Fruit fly (Drosophila melanogaster) whole organism, prepupa: ENCODE measurements around the gene eIF4E6.

Experiments used
- Blimp-1 ChIP-seq: fragments of 200-800 bp; sonication (Bioruptor generic); optimal IDR thresholded peaks from 3 replicates; lab custom pipeline; 2017; ENCODE audit warnings: missing biosample characterization, missing genetic modification characterization, mild to moderate bottlenecking, moderate library complexity, missing genetic modification reagents
- CG10669 ChIP-seq: fragments of 200-800 bp; sonication (Bioruptor generic); optimal IDR thresholded peaks from 3 replicates; lab custom pipeline; 2018; ENCODE audit warnings: missing biosample characterization, mild to moderate bottlenecking, missing genetic modification characterization, moderate library complexity
- CG11294 ChIP-seq: fragments of 200-800 bp; sonication (Bioruptor generic); IDR thresholded peaks from 2 replicates; pipeline ENCODE4 v1.3.6; 2022; ENCODE audit warnings: missing biosample characterization, missing genetic modification characterization
- CG11762 ChIP-seq: fragments of 200-800 bp; sonication (Bioruptor generic); optimal IDR thresholded peaks from 3 replicates; lab custom pipeline; 2016; ENCODE audit warnings: missing biosample characterization, missing genetic modification characterization; ENCODE audit not compliant: insufficient read depth
- CG11902 ChIP-seq: fragments of 200-800 bp; sonication (Bioruptor generic); optimal IDR thresholded peaks from 3 replicates; lab custom pipeline; 2016; ENCODE audit warnings: missing biosample characterization, missing genetic modification characterization
- CG15336 ChIP-seq: fragments of 200-800 bp; sonication (Bioruptor generic); IDR thresholded peaks from 2 replicates; pipeline ENCODE4 v1.3.6; 2022; ENCODE audit warnings: missing biosample characterization, missing genetic modification characterization
- CG1621 ChIP-seq: fragments of 200-800 bp; sonication (Bioruptor generic); optimal IDR thresholded peaks from 3 replicates; lab custom pipeline; 2018; ENCODE audit warnings: missing biosample characterization, mild to moderate bottlenecking, missing genetic modification characterization
- CG16779 ChIP-seq: fragments of 200-800 bp; sonication (Bioruptor generic); optimal IDR thresholded peaks from 3 replicates; lab custom pipeline; 2017; ENCODE audit warnings: missing biosample characterization, mild to moderate bottlenecking, missing genetic modification characterization
- CG3032 ChIP-seq: fragments of 200-800 bp; optimal IDR thresholded peaks from 2 replicates; lab custom pipeline; 2019; ENCODE audit warnings: missing biosample characterization, mild to moderate bottlenecking, missing genetic modification characterization, moderate library complexity
- CG31627 ChIP-seq: fragments of 200-800 bp; sonication (Bioruptor generic); optimal IDR thresholded peaks from 3 replicates; lab custom pipeline; 2016; ENCODE audit warnings: missing biosample characterization, missing genetic modification characterization
- CG32006 ChIP-seq: fragments of 200-800 bp; sonication (Bioruptor generic); optimal IDR thresholded peaks from 3 replicates; lab custom pipeline; 2017; ENCODE audit warnings: missing biosample characterization, mild to moderate bottlenecking, missing genetic modification characterization
- CG34406 ChIP-seq: fragments of 200-800 bp; sonication (Bioruptor generic); optimal IDR thresholded peaks from 3 replicates; lab custom pipeline; 2016; ENCODE audit warnings: missing biosample characterization, missing genetic modification characterization
- CG3919 ChIP-seq: fragments of 200-800 bp; sonication (Bioruptor generic); optimal IDR thresholded peaks from 3 replicates; lab custom pipeline; 2016; ENCODE audit warnings: missing biosample characterization, missing genetic modification characterization
- CG4318 ChIP-seq: fragments of 200-800 bp; sonication (Bioruptor generic); optimal IDR thresholded peaks from 3 replicates; lab custom pipeline; 2017; ENCODE audit warnings: missing biosample characterization, mild to moderate bottlenecking, missing genetic modification characterization
- CG6276 ChIP-seq: fragments of 200-800 bp; sonication (Bioruptor generic); optimal IDR thresholded peaks from 2 replicates; lab custom pipeline; 2017; ENCODE audit warnings: missing biosample characterization, mild to moderate bottlenecking, missing genetic modification characterization
- CG6792 ChIP-seq: fragments of 200-800 bp; sonication (Bioruptor generic); optimal IDR thresholded peaks from 3 replicates; lab custom pipeline; 2016; ENCODE audit warnings: missing biosample characterization, missing genetic modification characterization
- CG6808 ChIP-seq: fragments of 200-800 bp; sonication (Bioruptor generic); optimal IDR thresholded peaks from 3 replicates; lab custom pipeline; 2017; ENCODE audit warnings: missing biosample characterization, missing genetic modification characterization, mild to moderate bottlenecking, moderate library complexity, missing genetic modification reagents
- CG6854 ChIP-seq: fragments of 200-800 bp; sonication (Bioruptor generic); optimal IDR thresholded peaks from 2 replicates; lab custom pipeline; 2017; ENCODE audit warnings: missing biosample characterization, mild to moderate bottlenecking, missing genetic modification characterization
- CG7368 ChIP-seq: fragments of 200-800 bp; sonication (Bioruptor generic); optimal IDR thresholded peaks from 3 replicates; lab custom pipeline; 2016; ENCODE audit warnings: missing biosample characterization, missing genetic modification characterization
- CG8119 ChIP-seq: fragments of 200-800 bp; sonication (Bioruptor generic); IDR thresholded peaks from 3 replicates; pipeline ENCODE4 v1.3.6; 2022; ENCODE audit warnings: missing biosample characterization, missing genetic modification characterization
- CG8319 ChIP-seq: fragments of 200-800 bp; sonication (Bioruptor generic); optimal IDR thresholded peaks from 3 replicates; lab custom pipeline; 2016; ENCODE audit warnings: missing biosample characterization, missing genetic modification characterization
- CG9139 ChIP-seq: fragments of 200-800 bp; sonication (Bioruptor generic); optimal IDR thresholded peaks from 3 replicates; lab custom pipeline; 2017; ENCODE audit warnings: missing biosample characterization, mild to moderate bottlenecking, missing genetic modification characterization
- Eip75B ChIP-seq: fragments of 200-800 bp; sonication (Bioruptor generic); optimal IDR thresholded peaks from 3 replicates; lab custom pipeline; 2016; ENCODE audit warnings: missing biosample characterization, missing genetic modification characterization
- Eip78C ChIP-seq: fragments of 200-800 bp; sonication (Bioruptor generic); peaks from one replicate; lab custom pipeline; 2016; ENCODE audit warnings: missing biosample characterization, missing genetic modification characterization
- Ets96B ChIP-seq: fragments of 200-800 bp; optimal IDR thresholded peaks from 2 replicates; lab custom pipeline; 2019; ENCODE audit warnings: missing biosample characterization, mild to moderate bottlenecking, missing genetic modification characterization, moderate library complexity
- Hr38 ChIP-seq: sonication (Bioruptor generic); optimal IDR thresholded peaks from 2 replicates; lab custom pipeline; 2016; ENCODE audit warnings: missing biosample characterization, missing genetic modification characterization
- Hr39 ChIP-seq: fragments of 200-800 bp; sonication (Bioruptor generic); optimal IDR thresholded peaks from 2 replicates; lab custom pipeline; 2016; ENCODE audit warnings: missing biosample characterization, missing genetic modification characterization
- Hr4 ChIP-seq: fragments of 200-800 bp; sonication (Bioruptor generic); optimal IDR thresholded peaks from 3 replicates; lab custom pipeline; 2016; ENCODE audit warnings: missing biosample characterization, missing genetic modification characterization
- Met ChIP-seq: fragments of 200-800 bp; sonication (Bioruptor generic); optimal IDR thresholded peaks from 3 replicates; lab custom pipeline; 2016; ENCODE audit warnings: missing biosample characterization, missing genetic modification characterization
- Smox ChIP-seq: fragments of 200-800 bp; sonication (Bioruptor generic); optimal IDR thresholded peaks from 3 replicates; lab custom pipeline; 2016; ENCODE audit warnings: missing biosample characterization, missing genetic modification characterization
- Sox102F ChIP-seq: fragments of 200-800 bp; sonication (Bioruptor generic); optimal IDR thresholded peaks from 2 replicates; lab custom pipeline; 2016; ENCODE audit warnings: missing biosample characterization, mild to moderate bottlenecking, missing genetic modification characterization
- Sox14 ChIP-seq: fragments of 200-800 bp; sonication (Bioruptor generic); optimal IDR thresholded peaks from 3 replicates; lab custom pipeline; 2016; ENCODE audit warnings: missing biosample characterization, missing genetic modification characterization
- Sox15 ChIP-seq: fragments of 200-800 bp; sonication (Bioruptor generic); optimal IDR thresholded peaks from 3 replicates; lab custom pipeline; 2016; ENCODE audit warnings: missing biosample characterization, missing genetic modification characterization
- acj6 ChIP-seq: fragments of 200-800 bp; sonication (Bioruptor generic); optimal IDR thresholded peaks from 3 replicates; lab custom pipeline; 2016; ENCODE audit warnings: missing biosample characterization, missing genetic modification characterization
- cyc ChIP-seq: fragments of 200-800 bp; sonication (Bioruptor generic); optimal IDR thresholded peaks from 3 replicates; lab custom pipeline; 2016; ENCODE audit warnings: missing biosample characterization, missing genetic modification characterization
- dac ChIP-seq: fragments of 200-800 bp; sonication (Bioruptor generic); optimal IDR thresholded peaks from 2 replicates; lab custom pipeline; 2017; ENCODE audit warnings: missing biosample characterization, mild to moderate bottlenecking, missing genetic modification characterization
- dsx ChIP-seq: fragments of 200-800 bp; optimal IDR thresholded peaks from 3 replicates; lab custom pipeline; 2019; ENCODE audit warnings: missing biosample characterization, mild to moderate bottlenecking, missing genetic modification characterization, moderate library complexity; ENCODE audit not compliant: poor library complexity, severe bottlenecking
- eg ChIP-seq: fragments of 200-800 bp; sonication (Bioruptor generic); IDR thresholded peaks from 3 replicates; pipeline ENCODE4 v1.3.6; 2022; ENCODE audit warnings: missing biosample characterization, missing genetic modification characterization
- esn ChIP-seq: fragments of 200-800 bp; sonication (Bioruptor generic); optimal IDR thresholded peaks from 2 replicates; lab custom pipeline; 2016; ENCODE audit warnings: missing biosample characterization, mild to moderate bottlenecking, missing genetic modification characterization, moderate library complexity
- fd59A ChIP-seq: fragments of 200-800 bp; sonication (Bioruptor generic); optimal IDR thresholded peaks from 2 replicates; lab custom pipeline; 2017; ENCODE audit warnings: missing biosample characterization, mild to moderate bottlenecking, missing genetic modification characterization, missing genetic modification reagents
- fd85E ChIP-seq: fragments of 200-800 bp; sonication (Bioruptor generic); optimal IDR thresholded peaks from 3 replicates; lab custom pipeline; 2016; ENCODE audit warnings: missing biosample characterization, missing genetic modification characterization
- fkh ChIP-seq: fragments of 200-800 bp; sonication (Bioruptor generic); optimal IDR thresholded peaks from 3 replicates; lab custom pipeline; 2017; ENCODE audit warnings: missing biosample characterization, mild to moderate bottlenecking, missing genetic modification characterization, moderate library complexity
- net ChIP-seq: fragments of 200-800 bp; sonication (Bioruptor generic); optimal IDR thresholded peaks from 3 replicates; lab custom pipeline; 2016; ENCODE audit warnings: missing biosample characterization, missing genetic modification characterization
- spab ChIP-seq: fragments of 200-800 bp; sonication (Bioruptor generic); optimal IDR thresholded peaks from 2 replicates; lab custom pipeline; 2017; ENCODE audit warnings: missing biosample characterization, mild to moderate bottlenecking, missing genetic modification characterization, missing genetic modification reagents
- topi ChIP-seq: fragments of 200-800 bp; sonication (Bioruptor generic); optimal IDR thresholded peaks from 3 replicates; lab custom pipeline; 2016; ENCODE audit warnings: missing biosample characterization, missing genetic modification characterization
- vri ChIP-seq: fragments of 200-800 bp; sonication (Bioruptor generic); optimal IDR thresholded peaks from 3 replicates; lab custom pipeline; 2016; ENCODE audit warnings: missing biosample characterization, mild to moderate bottlenecking, missing genetic modification characterization

eIF4E6 gene

DNA sequence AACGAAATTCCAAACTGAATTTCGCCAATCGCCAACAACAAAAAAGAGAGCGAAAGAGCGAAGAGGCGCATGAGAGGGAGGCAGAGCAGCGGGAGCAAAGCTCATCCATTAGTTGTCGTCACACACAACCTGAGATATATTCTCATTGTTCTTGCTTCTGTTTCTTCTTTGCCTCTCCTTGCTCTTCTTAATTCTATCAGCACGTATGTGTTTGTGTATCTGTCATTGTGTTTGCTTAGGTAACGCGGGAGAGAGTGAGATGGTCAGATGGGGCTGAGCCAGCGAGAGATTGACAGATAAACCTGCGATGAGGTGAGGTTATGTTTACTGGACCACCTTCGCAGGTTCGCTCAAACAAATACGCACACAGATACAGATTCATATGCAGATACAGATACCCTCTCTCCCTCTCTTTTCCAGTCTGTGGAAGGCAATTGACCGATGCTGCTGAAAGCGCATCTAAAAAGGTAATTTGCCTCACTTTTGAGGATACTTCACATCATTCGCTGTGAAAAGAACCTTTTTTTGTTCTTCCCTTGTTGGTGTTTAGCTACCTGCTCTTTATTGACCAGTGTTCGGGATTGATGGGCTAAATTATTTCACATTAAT lies 47.1 kb upstream of the eIF4E6 start (continued):
- TF ChIP-seq fd59A (GFP tag; lab: Kevin White, UChicago) (no peak), dac (GFP tag; lab: Kevin White, UChicago) (no peak), CG3919 (GFP tag; lab: Kevin White, UChicago) (peak; percentile 28), CG6808 (GFP tag; lab: Kevin White, UChicago) (peak; percentile 57), CG32006 (GFP tag; lab: Kevin White, UChicago) (no peak), Sox102F (peak; percentile 44), dsx (peak; percentile 57), topi (GFP tag; lab: Kevin White, UChicago) (peak; percentile 7), Smox (GFP tag; lab: Kevin White, UChicago) (no peak), acj6 (GFP tag; lab: Kevin White, UChicago) (no peak), CG31627 (GFP tag; lab: Kevin White, UChicago) (no peak), Eip75B (GFP tag; lab: Kevin White, UChicago) (no peak), CG1621 (tag; lab: Kevin White, UChicago) (peak; percentile 27), CG8319 (GFP tag; lab: Kevin White, UChicago) (no peak), CG6792 (GFP tag; lab: Kevin White, UChicago) (no peak), CG16779 (tag; lab: Kevin White, UChicago) (no peak), CG10669 (peak; percentile 19), Blimp-1 (GFP tag; lab: Kevin White, UChicago) (peak; percentile 55), Ets96B (tag; lab: Kevin White, UChicago) (no peak), CG8119 (GFP tag; lab: Robert Waterston, UW) (0 out of 3 replicates have a peak, but pooled peaks have one; percentile 27), CG4318 (GFP tag; lab: Kevin White, UChicago) (no peak), CG6854 (GFP tag; lab: Kevin White, UChicago) (peak; percentile 68), CG11762 (GFP tag; lab: Kevin White, UChicago) (no peak), Hr39 (GFP tag; lab: Kevin White, UChicago) (no peak), CG9139 (peak; percentile 57), Sox15 (GFP tag; lab: Kevin White, UChicago) (no peak), Sox14 (GFP tag; lab: Kevin White, UChicago) (peak; percentile 56)

DNA sequence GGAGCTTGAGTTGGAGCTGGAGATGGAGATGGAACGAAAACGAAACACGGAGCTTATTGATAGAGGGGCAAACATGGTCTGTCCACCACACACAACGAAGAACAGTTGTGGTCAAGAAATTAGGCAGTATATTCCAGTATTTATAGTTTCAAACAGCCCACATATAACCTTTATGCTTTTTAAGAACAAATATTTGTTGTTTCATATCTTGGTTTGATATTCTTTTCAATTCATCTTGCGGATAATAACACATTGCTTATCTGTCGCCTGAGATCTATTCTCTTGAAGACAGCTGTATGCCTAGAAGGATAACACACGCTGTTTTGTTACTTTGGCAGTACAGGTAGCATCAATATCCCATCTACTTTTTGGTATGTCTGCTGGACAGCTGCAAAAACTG lies 45.9 kb upstream of the eIF4E6 start:
- TF ChIP-seq Sox102F (no peak), Hr4 (GFP tag; lab: Kevin White, UChicago) (no peak), CG8319 (GFP tag; lab: Kevin White, UChicago) (no peak), CG4318 (GFP tag; lab: Kevin White, UChicago) (no peak), vri (no peak), CG3032 (tag; lab: Kevin White, UChicago) (peak; percentile 43), CG11762 (GFP tag; lab: Kevin White, UChicago) (no peak), Hr38 (GFP tag; lab: Kevin White, UChicago) (no peak), spab (GFP tag; lab: Kevin White, UChicago) (no peak), CG6854 (GFP tag; lab: Kevin White, UChicago) (no peak), fkh (GFP tag; lab: Kevin White, UChicago) (no peak), esn (GFP tag; lab: Kevin White, UChicago) (no peak), CG7368 (GFP tag; lab: Kevin White, UChicago) (no peak), CG31627 (GFP tag; lab: Kevin White, UChicago) (no peak), CG10669 (peak; percentile 24), CG11294 (GFP tag; lab: Robert Waterston, UW) (no peak), CG32006 (GFP tag; lab: Kevin White, UChicago) (peak; percentile 19), Sox15 (GFP tag; lab: Kevin White, UChicago) (no peak), CG15336 (0 out of 2 replicates have a peak, but pooled peaks have one; percentile 8), cyc (GFP tag; lab: Kevin White, UChicago) (no peak), eg (GFP tag; lab: Robert Waterston, UW) (no peak), net (GFP tag; lab: Kevin White, UChicago) (no peak), Hr39 (GFP tag; lab: Kevin White, UChicago) (no peak), CG6276 (GFP tag; lab: Kevin White, UChicago) (no peak), CG8119 (GFP tag; lab: Robert Waterston, UW) (0 out of 3 replicates have a peak, but pooled peaks have one; percentile 27), CG11902 (GFP tag; lab: Kevin White, UChicago) (no peak), CG6792 (GFP tag; lab: Kevin White, UChicago) (no peak), CG16779 (tag; lab: Kevin White, UChicago) (no peak), CG34406 (no peak), Met (GFP tag; lab: Kevin White, UChicago) (no peak), Ets96B (tag; lab: Kevin White, UChicago) (peak; percentile 52), fd85E (GFP tag; lab: Kevin White, UChicago) (no peak), CG9139 (no peak), Eip78C (peak; percentile 65), CG3919 (GFP tag; lab: Kevin White, UChicago) (peak; percentile 34)
